Fruit fly (Drosophila melanogaster): ENCODE data around the gene CG10222.

DNA sequence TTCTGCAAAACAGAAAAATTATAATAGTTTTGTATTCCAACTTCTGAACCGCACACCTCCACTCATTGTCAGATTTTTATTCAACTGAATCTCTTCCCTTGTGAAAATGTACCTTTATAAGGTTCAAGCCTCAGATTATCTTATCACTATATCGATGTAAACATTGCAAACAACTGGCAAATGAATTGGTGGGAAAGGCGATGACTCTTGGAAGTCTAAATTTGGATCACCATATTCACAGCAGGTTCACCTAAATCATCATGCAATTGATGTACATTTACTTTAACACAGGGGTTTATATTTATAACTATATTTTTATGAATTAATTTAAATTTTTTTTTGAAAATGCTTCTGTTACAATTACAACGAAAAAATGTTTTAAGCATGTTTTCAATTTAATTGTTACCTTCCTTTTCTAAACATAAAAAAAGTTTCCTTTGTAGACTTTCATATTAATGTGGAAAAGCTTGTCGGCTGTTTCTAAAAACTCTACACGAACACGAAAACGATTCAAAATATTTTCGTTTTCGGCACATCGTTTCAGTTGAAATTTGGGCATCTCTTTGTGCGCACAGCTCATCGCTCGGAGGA lies 28.2 kb upstream of the CG10222 start, which contains the start of the genes CG10140 and CG14109:
- TF ChIP-seq Clk (GFP tag; optimal IDR thresholded peaks at IDR 0.05) (no peak), kay (GFP tag; ENCODE audit: borderline replicate concordance) (no peak), cic (GFP tag; optimal IDR thresholded peaks at IDR 0.05) (no peak), CG12768 (GFP tag; optimal IDR thresholded peaks at IDR 0.05) (no peak)

Measured in whole organism, adult.